Worm (Caenorhabditis elegans): ENCODE measurements around the gene F40F12.9.

Gene F40F12.9

ce11 chrIII:9886323-9886722, 24.8 kb upstream of the F40F12.9 start:
- TF ChIP-seq unc-42 (tag; optimal IDR thresholded peaks at IDR 0.05) (peak; percentile 82), ceh-31 (tag; optimal IDR thresholded peaks at IDR 0.05) (no peak), hlh-15 (tag; optimal IDR thresholded peaks at IDR 0.05) (no peak)

- TF ChIP-seq ceh-22 (tag; optimal IDR thresholded peaks at IDR 0.05) = no peak
- TF ChIP-seq ref-2 (tag; optimal IDR thresholded peaks at IDR 0.05) = no peak
- TF ChIP-seq hlh-13 (GFP tag; optimal IDR thresholded peaks at IDR 0.05) = no peak
- no peak for TF ChIP-seq eyg-1 (tag; optimal IDR thresholded peaks at IDR 0.05)
- TF ChIP-seq ceh-2 (tag; optimal IDR thresholded peaks at IDR 0.05) = no peak
- TF ChIP-seq K02D7.2 (tag; optimal IDR thresholded peaks at IDR 0.05) = no peak
- no peak for TF ChIP-seq K09A11.1 (tag; optimal IDR thresholded peaks at IDR 0.05; ENCODE audit: insufficient read depth)
- no peak for TF ChIP-seq Y22D7AL.16 (tag; optimal IDR thresholded peaks at IDR 0.05)
- no peak for TF ChIP-seq pha-2 (tag; optimal IDR thresholded peaks at IDR 0.05)
- TF ChIP-seq che-1 (tag; optimal IDR thresholded peaks at IDR 0.05) = no peak
- TF ChIP-seq hlh-30 (tag; optimal IDR thresholded peaks at IDR 0.05; ENCODE audit: insufficient read depth) = no peak
- no peak for TF ChIP-seq hlh-8 (tag; optimal IDR thresholded peaks at IDR 0.05)
- TF ChIP-seq unc-42 (tag; optimal IDR thresholded peaks at IDR 0.05) = no peak
- no peak for TF ChIP-seq pag-3 (tag; optimal IDR thresholded peaks at IDR 0.05; ENCODE audit: borderline replicate concordance)
- no peak for TF ChIP-seq mec-3 (tag; optimal IDR thresholded peaks at IDR 0.05; ENCODE audit: borderline replicate concordance)
- no peak for TF ChIP-seq unc-55 (GFP tag; optimal IDR thresholded peaks at IDR 0.05)
- TF ChIP-seq ceh-45 (GFP tag; IDR thresholded peaks at IDR 0.05) = no peak
- TF ChIP-seq ceh-24 (tag; optimal IDR thresholded peaks at IDR 0.05) = no peak
- no peak for TF ChIP-seq elt-2 (tag; optimal IDR thresholded peaks at IDR 0.05)
- no peak for TF ChIP-seq hlh-6 (tag; optimal IDR thresholded peaks at IDR 0.05)
Observed at ce11 chrIII:9891324-9891723, 19.8 kb upstream of the F40F12.9 start, which contains the start of gene alg-4. alg-4 (minus strand) TSS chrIII:9891424.

DNA sequence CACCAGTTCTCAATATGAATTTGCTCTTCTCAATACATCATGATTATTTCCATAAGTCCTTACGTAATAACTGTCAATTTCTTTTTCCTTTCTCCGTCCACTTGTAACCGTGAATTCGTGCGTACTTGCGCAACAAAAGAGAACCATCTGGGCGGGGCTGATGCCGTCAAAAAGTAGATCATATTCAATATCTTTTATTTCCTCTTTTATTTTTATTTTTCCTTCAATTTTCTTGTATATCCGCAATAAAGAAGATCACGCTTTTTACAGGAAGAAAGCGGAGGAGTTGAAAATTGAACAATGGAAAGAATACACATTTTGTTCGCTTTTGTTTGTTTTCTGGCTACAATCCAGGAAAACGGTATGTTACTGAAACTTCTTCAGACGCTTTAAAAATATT, 18.3 kb upstream of the F40F12.9 start, which contains the start of gene mam-7:
mam-7 (plus strand) TSS at position 301 of the 400 bp plus-strand sequence.
- TF ChIP-seq elt-4 (tag; optimal IDR thresholded peaks at IDR 0.05) = no peak
- TF ChIP-seq pqm-1 (tag; optimal IDR thresholded peaks at IDR 0.05) = no peak
- no peak for TF ChIP-seq npax-4 (tag; optimal IDR thresholded peaks at IDR 0.05)
- no peak for TF ChIP-seq sdc-2 (tag; optimal IDR thresholded peaks at IDR 0.05)
- TF ChIP-seq fkh-10 (GFP tag; optimal IDR thresholded peaks at IDR 0.05) = no peak
- TF ChIP-seq unc-42 (tag; optimal IDR thresholded peaks at IDR 0.05) = no peak
- TF ChIP-seq fkh-6 (tag; optimal IDR thresholded peaks at IDR 0.05) = no peak
- TF ChIP-seq unc-3 (GFP tag; conservative IDR thresholded peaks at IDR 0.05) = no peak
- TF ChIP-seq unc-3 (tag; optimal IDR thresholded peaks at IDR 0.05) = no peak
- no peak for TF ChIP-seq ceh-30 (tag; optimal IDR thresholded peaks at IDR 0.05)
- TF ChIP-seq nhr-11 (tag; optimal IDR thresholded peaks at IDR 0.05) = no peak
- TF ChIP-seq ceh-48 (tag; optimal IDR thresholded peaks at IDR 0.05) = no peak
- no peak for TF ChIP-seq odd-2 (tag; optimal IDR thresholded peaks at IDR 0.05)

DNA sequence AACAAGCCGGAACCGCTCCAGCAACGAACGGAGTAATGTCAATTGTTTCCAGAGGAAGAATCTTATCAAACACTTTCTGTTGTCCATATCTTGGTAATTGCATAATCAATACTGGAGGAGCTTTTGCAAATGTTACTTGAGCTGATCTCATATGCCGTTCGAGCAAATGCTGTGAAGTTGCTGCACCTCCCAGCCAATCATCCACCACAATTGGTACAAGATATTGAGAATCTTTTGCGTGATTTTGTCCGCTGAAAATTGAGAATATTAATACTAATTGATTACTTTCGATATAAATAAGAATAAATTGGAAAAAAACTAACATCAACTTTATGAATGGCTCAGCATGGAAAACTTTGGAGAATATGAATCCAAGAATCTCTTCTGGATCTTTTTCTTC, 11.4 kb upstream of the F40F12.9 start:
- TF ChIP-seq elt-2 (tag; optimal IDR thresholded peaks at IDR 0.05) = no peak

DNA sequence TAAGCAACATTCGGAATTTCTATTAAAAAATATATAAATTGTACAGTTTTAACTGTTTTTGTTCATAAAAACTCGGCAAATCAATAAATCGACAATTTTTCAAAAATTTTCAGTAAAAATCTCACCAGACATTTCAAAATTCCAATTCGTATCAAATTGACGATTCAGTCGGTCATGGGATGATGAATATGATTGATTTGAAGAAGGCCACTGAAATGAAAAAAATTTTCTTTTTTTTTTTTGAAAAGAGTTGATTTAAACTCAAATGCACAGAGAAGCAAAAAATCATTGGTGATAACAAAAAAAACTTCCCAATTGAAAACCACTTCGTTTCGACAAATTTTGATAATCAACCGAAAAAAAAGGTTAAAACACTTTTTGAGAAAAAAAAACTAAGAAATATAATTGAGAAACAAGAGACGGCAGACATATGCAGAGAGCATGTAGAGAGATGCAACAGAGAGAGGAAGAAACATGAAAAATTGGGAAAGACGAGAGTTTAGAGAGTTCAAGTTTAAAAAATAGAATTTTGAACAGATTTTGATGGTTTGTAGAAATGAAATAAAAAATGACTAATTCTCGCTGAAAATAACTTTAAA, 7.3 kb upstream of the F40F12.9 start:
- TF ChIP-seq npax-4 (tag; optimal IDR thresholded peaks at IDR 0.05) (no peak), fax-1 (tag; optimal IDR thresholded peaks at IDR 0.05) (no peak), ceh-6 (GFP tag; optimal IDR thresholded peaks at IDR 0.05) (no peak), nhr-11 (tag; optimal IDR thresholded peaks at IDR 0.05) (no peak), K02D7.2 (tag; optimal IDR thresholded peaks at IDR 0.05) (no peak), pax-1 (tag; optimal IDR thresholded peaks at IDR 0.05) (no peak), unc-42 (tag; optimal IDR thresholded peaks at IDR 0.05) (no peak), pros-1 (tag; optimal IDR thresholded peaks at IDR 0.05) (no peak), pqm-1 (tag; optimal IDR thresholded peaks at IDR 0.05) (no peak), ztf-16 (tag; optimal IDR thresholded peaks at IDR 0.05) (no peak), ref-2 (tag; optimal IDR thresholded peaks at IDR 0.05) (no peak), gmeb-2 (tag; optimal IDR thresholded peaks at IDR 0.05) (no peak), hlh-30 (tag; optimal IDR thresholded peaks at IDR 0.05; ENCODE audit: insufficient read depth) (no peak), ceh-9 (tag; optimal IDR thresholded peaks at IDR 0.05) (no peak), nhr-232 (tag; optimal IDR thresholded peaks at IDR 0.05) (no peak), rnt-1 (tag; optimal IDR thresholded peaks at IDR 0.05) (no peak), ceh-30 (tag; optimal IDR thresholded peaks at IDR 0.05) (no peak), ceh-14 (tag; optimal IDR thresholded peaks at IDR 0.05) (no peak)

Measured in whole organism, late embryonic.